Worm (Caenorhabditis elegans) whole organism, mixed stage, embryonic: ENCODE results near the gene txt-1.

Experiments used
- ces-1 ChIP-seq: fragments of 150-350 bp; optimal IDR thresholded peaks from 2 replicates; lab custom pipeline; 2014; ENCODE audit warnings: missing biosample characterization, missing genetic modification reagents, missing genetic modification characterization
- mab-5 ChIP-seq: fragments of 150-350 bp; optimal IDR thresholded peaks from 2 replicates; lab custom pipeline; 2014; ENCODE audit warnings: missing biosample characterization, missing genetic modification characterization
- mep-1 ChIP-seq: fragments of 150-350 bp; optimal IDR thresholded peaks from 2 replicates; lab custom pipeline; 2017; ENCODE audit warnings: missing biosample characterization, missing genetic modification reagents, missing genetic modification characterization, inconsistent platforms
- nhr-237 ChIP-seq: fragments of 150-350 bp; optimal IDR thresholded peaks from 2 replicates; lab custom pipeline; 2014; ENCODE audit warnings: missing biosample characterization, missing genetic modification characterization
- unc-62 ChIP-seq: fragments of 150-350 bp; optimal IDR thresholded peaks from 2 replicates; lab custom pipeline; 2014; ENCODE audit warnings: missing biosample characterization, missing genetic modification reagents, missing genetic modification characterization

DNA sequence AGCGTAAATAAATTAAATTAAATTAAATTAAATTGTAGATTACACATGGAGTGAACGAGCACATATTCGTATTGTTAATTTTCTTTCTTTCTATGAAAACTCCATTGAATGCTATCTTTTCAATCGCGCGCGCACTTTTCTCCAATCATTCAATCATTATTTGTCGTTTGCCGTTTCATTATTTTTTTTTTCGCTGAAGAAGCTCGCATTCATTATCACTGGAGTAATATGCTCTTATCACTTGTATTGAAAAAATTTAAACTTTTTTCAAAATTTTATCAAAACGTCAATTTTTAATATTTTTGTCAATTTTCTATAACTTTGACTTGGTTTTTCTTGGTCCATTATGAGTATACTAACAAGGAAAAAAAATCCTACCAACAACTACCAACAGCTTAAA lies 40.5 kb upstream of the txt-1 start:
- no peak for TF ChIP-seq ces-1
- TF ChIP-seq mab-5 (tag; lab: Kevin White, UChicago) = no peak
- no peak for TF ChIP-seq nhr-237
- TF ChIP-seq mep-1 = no peak
- TF ChIP-seq unc-62 (GFP tag; lab: Kevin White, UChicago) = no peak
